Worm (Caenorhabditis elegans) whole organism, L2 larva: ENCODE data around the gene F13A2.2.

Source experiments
- aly-2 ChIP-seq: fragments of 150-350 bp; optimal IDR thresholded peaks from 2 replicates; lab custom pipeline; 2014; ENCODE audit warnings: missing biosample characterization, missing genetic modification characterization
- elt-3 ChIP-seq: sonication (generic microtip); optimal IDR thresholded peaks from 2 replicates; lab custom pipeline; 2017; ENCODE audit warnings: missing biosample characterization, missing genetic modification characterization
- lin-11 ChIP-seq: fragments of 150-350 bp; sonication (generic microtip); optimal IDR thresholded peaks from 2 replicates; lab custom pipeline; 2014; ENCODE audit warnings: missing biosample characterization, missing genetic modification characterization, inconsistent platforms, mixed read lengths
- lin-39 ChIP-seq: fragments of 150-350 bp; optimal IDR thresholded peaks from 2 replicates; lab custom pipeline; 2014; ENCODE audit warnings: missing biosample characterization, missing genetic modification reagents, missing genetic modification characterization
- mab-5 ChIP-seq: fragments of 150-350 bp; optimal IDR thresholded peaks from 2 replicates; lab custom pipeline; 2014; ENCODE audit warnings: missing biosample characterization, missing genetic modification characterization
- mdl-1 ChIP-seq, 2 experiments: fragments of 150-350 bp in 1 of 2; sonication (generic microtip) in 1 of 2; optimal IDR thresholded peaks; 2 replicates each; lab custom pipeline; 2017; ENCODE audit warnings: missing biosample characterization in 2 of 2, missing genetic modification characterization in 2 of 2
- nhr-12 ChIP-seq: fragments of 150-350 bp; optimal IDR thresholded peaks from 2 replicates; lab custom pipeline; 2014; ENCODE audit warnings: missing biosample characterization, missing genetic modification characterization
- nhr-129 ChIP-seq: fragments of 150-350 bp; optimal IDR thresholded peaks from 2 replicates; lab custom pipeline; 2014; ENCODE audit warnings: missing biosample characterization, missing genetic modification characterization
- nhr-25 ChIP-seq: fragments of 150-350 bp; sonication (generic microtip); optimal IDR thresholded peaks from 3 replicates; lab custom pipeline; 2014; ENCODE audit warnings: missing biosample characterization, missing genetic modification characterization
- sma-9 ChIP-seq, 2 experiments: fragments of 150-350 bp in 1 of 2; sonication (generic microtip) in 1 of 2; optimal IDR thresholded peaks; 2 replicates each; lab custom pipeline; 2014 to 2016; ENCODE audit warnings: missing genetic modification characterization in 2 of 2, mild to moderate bottlenecking in 1 of 2, missing biosample characterization in 1 of 2, missing compliant biosample characterization in 1 of 2, missing genetic modification reagents in 1 of 2, moderate library complexity in 1 of 2
- ztf-11 ChIP-seq: sonication (generic microtip); optimal IDR thresholded peaks from 2 replicates; lab custom pipeline; 2017; ENCODE audit warnings: missing biosample characterization, missing genetic modification characterization
- ztf-4 ChIP-seq: fragments of 150-350 bp; optimal IDR thresholded peaks from 2 replicates; lab custom pipeline; 2014; ENCODE audit warnings: missing biosample characterization, missing genetic modification characterization

DNA sequence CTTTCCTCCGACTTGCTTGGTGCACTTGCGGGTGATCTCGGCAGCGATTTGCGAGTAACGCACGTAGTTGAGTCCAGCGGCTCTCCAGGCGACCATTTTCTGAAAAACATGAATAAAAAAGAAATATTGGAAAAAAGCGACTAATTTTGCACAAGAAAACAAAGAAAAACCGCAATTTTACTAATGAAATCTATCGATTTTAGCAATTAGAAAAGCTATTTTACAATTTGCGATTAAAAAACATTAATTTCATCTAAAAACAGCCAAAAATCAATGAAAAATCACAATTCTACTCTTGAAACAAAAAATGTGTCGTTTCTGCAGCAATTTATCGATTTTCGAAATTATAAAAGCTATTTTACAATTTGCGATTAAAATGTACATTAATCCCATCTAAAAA is 38.1 kb downstream of the F13A2.2 start, which contains the start of gene hpo-18:
- TF ChIP-seq ztf-11 (tag; lab: Kevin White, UChicago), result no peak
- no peak for TF ChIP-seq ztf-4 (tag; lab: Kevin White, UChicago)
- no peak for TF ChIP-seq nhr-129
- no peak for TF ChIP-seq mab-5 (tag; lab: Kevin White, UChicago)
- TF ChIP-seq sma-9 (GFP tag; optimal IDR thresholded peaks at IDR 0.05; lab: Kevin White, UChicago), result no peak
- no peak for TF ChIP-seq sma-9 (tag; optimal IDR thresholded peaks at IDR 0.05; lab: Kevin White, UChicago)
- TF ChIP-seq elt-3, result no peak
- TF ChIP-seq aly-2 (tag; lab: Kevin White, UChicago), result no peak
- TF ChIP-seq nhr-12 (tag; lab: Kevin White, UChicago), result no peak
- TF ChIP-seq mdl-1 (tag; optimal IDR thresholded peaks at IDR 0.05; lab: Kevin White, UChicago), result no peak
- no peak for TF ChIP-seq lin-39 (tag; lab: Kevin White, UChicago)
- TF ChIP-seq lin-11 (tag; lab: Kevin White, UChicago), result no peak
- no peak for TF ChIP-seq nhr-25 (tag; lab: Kevin White, UChicago)
